Worm (Caenorhabditis elegans) whole organism, early embryonic: ENCODE measurements around the gene fbxc-22.

Source experiments
- B0310.2 ChIP-seq: sonication (generic microtip); optimal IDR thresholded peaks from 2 replicates; lab custom pipeline; 2016; ENCODE audit warnings: mild to moderate bottlenecking, missing genetic modification characterization, missing compliant biosample characterization
- F13C5.2 ChIP-seq: sonication (generic microtip); optimal IDR thresholded peaks from 2 replicates; lab custom pipeline; 2017; ENCODE audit warnings: mild to moderate bottlenecking, missing genetic modification characterization, inconsistent platforms, missing compliant biosample characterization
- aly-1 ChIP-seq: sonication (generic microtip); optimal IDR thresholded peaks from 2 replicates; lab custom pipeline; 2016; ENCODE audit warnings: missing genetic modification characterization, missing compliant biosample characterization
- ama-1 ChIP-seq: fragments of 150-350 bp; optimal IDR thresholded peaks from 2 replicates; lab custom pipeline; 2014
- ceh-13 ChIP-seq: fragments of 200-800 bp; sonication (Bioruptor generic); optimal IDR thresholded peaks from 2 replicates; lab custom pipeline; 2018; ENCODE audit warnings: mild to moderate bottlenecking, missing genetic modification characterization, missing compliant biosample characterization
- ceh-36 ChIP-seq: sonication (generic microtip); optimal IDR thresholded peaks from 2 replicates; lab custom pipeline; 2016; ENCODE audit warnings: missing genetic modification characterization, inconsistent platforms, missing compliant biosample characterization
- ets-7 ChIP-seq: sonication (generic microtip); optimal IDR thresholded peaks from 2 replicates; lab custom pipeline; 2016; ENCODE audit warnings: missing genotype, missing genetic modification characterization, missing compliant biosample characterization
- flt-1 ChIP-seq: fragments of 200-800 bp; sonication (Bioruptor generic); IDR thresholded peaks from 2 replicates; pipeline ENCODE4 v1.3.6; 2022; ENCODE audit warnings: missing genetic modification characterization, missing compliant biosample characterization
- hmbx-1 ChIP-seq: sonication (generic microtip); optimal IDR thresholded peaks from 2 replicates; lab custom pipeline; 2016; ENCODE audit warnings: mild to moderate bottlenecking, missing genetic modification characterization, missing compliant biosample characterization
- hmg-4 ChIP-seq: fragments of 200-800 bp; sonication (Bioruptor generic); optimal IDR thresholded peaks from 2 replicates; lab custom pipeline; 2018; ENCODE audit warnings: mild to moderate bottlenecking, missing genetic modification characterization, missing compliant biosample characterization
- hnd-1 ChIP-seq: sonication (generic microtip); optimal IDR thresholded peaks from 2 replicates; lab custom pipeline; 2016; ENCODE audit warnings: missing genetic modification characterization, missing compliant biosample characterization
- pes-1 ChIP-seq: fragments of 200-800 bp; sonication (Bioruptor generic); IDR thresholded peaks from 2 replicates; pipeline ENCODE4 v1.3.6; 2022; ENCODE audit warnings: missing genetic modification reagents, missing genetic modification characterization, missing compliant biosample characterization
- scrt-1 ChIP-seq: fragments of 200-800 bp; sonication (Bioruptor generic); IDR thresholded peaks from 2 replicates; pipeline ENCODE4 v1.3.6; 2022; ENCODE audit warnings: missing genetic modification characterization, missing compliant biosample characterization
- sea-1 ChIP-seq: fragments of 200-800 bp; sonication (Bioruptor generic); conservative IDR thresholded peaks from 2 replicates; pipeline ENCODE4 v1.3.6; 2022; ENCODE audit warnings: missing genetic modification characterization, missing compliant biosample characterization
- tbx-11 ChIP-seq: fragments of 200-800 bp; sonication (Bioruptor generic); IDR thresholded peaks from 2 replicates; pipeline ENCODE4 v1.3.6; 2022; ENCODE audit warnings: missing genetic modification characterization, missing compliant biosample characterization
- tbx-37 ChIP-seq: fragments of 200-800 bp; sonication (Bioruptor generic); conservative IDR thresholded peaks from 2 replicates; pipeline ENCODE4 v1.3.6; 2022; ENCODE audit warnings: missing genetic modification reagents, missing genetic modification characterization, missing compliant biosample characterization
- tra-4 ChIP-seq: sonication (generic microtip); optimal IDR thresholded peaks from 2 replicates; lab custom pipeline; 2017; ENCODE audit warnings: missing genetic modification characterization, missing compliant biosample characterization

The fbxc-22 gene

DNA sequence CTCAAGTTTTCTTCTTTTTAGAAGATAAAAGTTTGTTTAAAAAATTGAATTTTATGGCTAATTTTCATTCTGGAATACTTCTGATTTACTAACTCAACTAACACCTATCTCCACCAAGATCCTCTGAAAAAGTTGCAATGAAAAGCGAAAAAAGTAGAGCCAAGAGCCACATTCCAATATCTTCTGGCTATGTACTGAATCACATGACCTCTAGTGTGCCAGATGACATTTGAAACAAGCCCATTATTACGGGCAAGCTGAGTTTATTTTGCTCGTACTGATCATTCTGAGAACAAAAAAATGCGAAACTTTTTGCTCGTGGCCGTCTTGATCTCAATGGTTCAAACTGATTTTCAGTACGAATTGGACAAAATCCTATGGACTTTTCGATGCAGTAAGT is 11.8 kb downstream of the fbxc-22 start, which contains the start of gene irld-36:
Gene irld-36, plus strand, starts transcription at position 301 of the 400 bp plus-strand sequence.
- TF ChIP-seq scrt-1 (GFP tag; lab: Robert Waterston, UW) (no peak), ama-1 (lab: Kevin White, UChicago) (no peak), ets-7 (no peak), hmbx-1 (tag; lab: Kevin White, UChicago) (no peak), pes-1 (GFP tag; lab: Robert Waterston, UW) (no peak), tra-4 (tag; lab: Kevin White, UChicago) (no peak)

DNA sequence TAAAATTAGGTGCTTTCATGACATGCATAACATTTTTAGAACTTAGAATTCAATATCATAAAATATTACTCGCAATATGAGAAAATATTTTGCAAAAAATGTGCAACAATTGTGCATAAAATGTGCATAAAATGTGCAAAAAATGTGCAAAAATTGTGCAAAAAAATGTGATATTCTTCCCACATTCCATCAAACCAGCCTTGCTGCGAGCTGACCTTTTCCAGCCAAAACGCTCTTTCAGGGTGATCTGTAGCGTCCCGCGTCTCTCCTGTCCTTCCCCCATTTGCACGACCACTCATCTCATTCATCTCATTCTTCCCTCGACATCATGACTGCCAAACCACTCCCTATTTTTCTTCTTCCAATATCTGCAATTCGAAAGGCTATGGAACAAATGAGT is 14.8 kb downstream of the fbxc-22 start, which contains the start of gene fbxb-17:
Gene fbxb-17, plus strand, starts transcription at position 301 of the 400 bp plus-strand sequence.
- no peak for TF ChIP-seq B0310.2 (tag; lab: Kevin White, UChicago)
- no peak for TF ChIP-seq flt-1 (GFP tag; lab: Robert Waterston, UW)
- TF ChIP-seq hmbx-1 (tag; lab: Kevin White, UChicago): no peak
- no peak for TF ChIP-seq scrt-1 (GFP tag; lab: Robert Waterston, UW)
- TF ChIP-seq hmg-4 (GFP tag; lab: Kevin White, UChicago): no peak
- no peak for TF ChIP-seq pes-1 (GFP tag; lab: Robert Waterston, UW)
- TF ChIP-seq tbx-37 (GFP tag; lab: Robert Waterston, UW): no peak
- no peak for TF ChIP-seq tra-4 (tag; lab: Kevin White, UChicago)
- TF ChIP-seq ets-7: no peak

DNA sequence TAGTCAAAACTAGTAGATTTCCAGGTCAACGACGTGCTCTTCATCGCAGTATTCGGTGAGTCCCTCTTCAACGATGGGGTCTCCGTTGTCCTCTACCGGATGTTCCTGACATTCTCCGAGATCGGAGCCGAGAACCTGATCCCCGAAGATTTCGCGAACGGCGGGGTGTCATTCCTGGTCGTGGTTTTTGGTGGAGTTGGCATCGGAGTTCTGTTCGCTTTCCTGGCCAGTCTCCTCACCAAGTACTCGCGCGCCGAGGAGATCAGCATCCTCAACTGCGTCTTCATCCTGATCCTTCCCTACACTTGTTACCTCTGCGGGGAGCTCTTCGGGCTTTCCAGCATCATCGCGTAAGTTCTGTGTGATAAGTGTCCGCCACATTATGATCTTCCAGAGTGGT is 18.2 kb downstream of the fbxc-22 start:
- TF ChIP-seq scrt-1 (GFP tag; lab: Robert Waterston, UW): no peak
- TF ChIP-seq flt-1 (GFP tag; lab: Robert Waterston, UW): no peak

DNA sequence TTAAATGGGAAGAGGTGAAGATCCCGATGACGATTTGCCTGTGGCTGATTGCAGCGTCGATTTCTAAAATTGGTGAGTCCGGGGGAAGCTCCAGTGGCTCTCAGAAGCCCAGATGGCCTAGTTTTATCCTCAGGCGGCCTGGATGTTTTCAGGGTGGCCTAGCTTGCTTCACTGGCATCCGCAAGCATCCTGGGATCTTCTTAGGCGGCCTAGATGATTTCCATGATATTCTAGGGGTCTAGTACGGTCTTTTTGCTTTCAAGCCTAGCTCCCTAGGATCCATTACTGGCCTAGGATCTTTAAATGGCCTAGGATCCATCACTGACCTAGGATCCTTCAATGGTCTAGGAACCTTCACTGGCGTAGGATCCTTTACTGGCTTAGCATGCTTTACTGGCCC is 19.9 kb downstream of the fbxc-22 start:
- TF ChIP-seq hmg-4 (GFP tag; lab: Kevin White, UChicago) (no peak), tbx-37 (GFP tag; lab: Robert Waterston, UW) (no peak), B0310.2 (tag; lab: Kevin White, UChicago) (no peak), sea-1 (GFP tag; lab: Robert Waterston, UW) (no peak), ets-7 (no peak), pes-1 (GFP tag; lab: Robert Waterston, UW) (no peak), aly-1 (tag; lab: Kevin White, UChicago) (no peak), ceh-13 (GFP tag; lab: Kevin White, UChicago) (no peak), tra-4 (tag; lab: Kevin White, UChicago) (no peak), ceh-36 (tag; lab: Kevin White, UChicago) (no peak), hmbx-1 (tag; lab: Kevin White, UChicago) (no peak), ama-1 (lab: Kevin White, UChicago) (no peak), hnd-1 (no peak), scrt-1 (GFP tag; lab: Robert Waterston, UW) (no peak), F13C5.2 (tag; lab: Kevin White, UChicago) (no peak), tbx-11 (GFP tag; lab: Robert Waterston, UW) (no peak)

DNA sequence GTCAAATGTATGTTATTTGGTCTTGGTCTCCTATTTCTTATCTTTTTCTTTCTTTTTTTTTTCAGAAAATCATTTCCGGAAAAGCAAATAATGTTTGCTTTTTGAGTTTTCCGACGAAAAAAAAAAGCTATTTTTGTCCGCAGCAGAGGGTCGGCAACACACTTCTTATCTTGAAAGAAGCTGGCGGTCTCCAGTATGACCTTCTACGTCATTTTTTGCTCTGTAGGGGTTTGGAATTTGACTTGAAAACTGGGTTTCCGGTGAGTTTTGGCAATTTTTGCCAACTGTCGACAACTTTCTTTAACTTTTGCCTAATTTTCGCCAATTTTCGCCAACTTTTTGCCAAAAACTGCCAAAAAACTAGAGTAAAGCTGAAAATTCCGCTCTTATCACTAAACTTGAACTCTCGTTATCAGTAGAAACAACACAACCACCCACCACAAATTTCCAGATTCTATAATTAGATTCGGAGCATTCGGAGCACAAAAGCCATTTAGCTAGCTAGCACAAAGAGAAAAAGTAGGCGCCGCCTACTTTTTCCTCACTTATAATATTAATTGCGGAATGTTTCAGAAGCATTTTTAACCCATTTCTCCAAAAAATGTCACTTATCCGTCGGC is 20.5 kb downstream of the fbxc-22 start, which contains the start of gene nhx-6:
Gene nhx-6, plus strand, starts transcription at position 570 of the 620 bp plus-strand sequence.
- no peak for TF ChIP-seq ceh-36 (tag; lab: Kevin White, UChicago)
- no peak for TF ChIP-seq ets-7
- no peak for TF ChIP-seq hmbx-1 (tag; lab: Kevin White, UChicago)
- no peak for TF ChIP-seq aly-1 (tag; lab: Kevin White, UChicago)
- no peak for TF ChIP-seq hnd-1
- no peak for TF ChIP-seq F13C5.2 (tag; lab: Kevin White, UChicago)
- no peak for TF ChIP-seq tbx-11 (GFP tag; lab: Robert Waterston, UW)
- TF ChIP-seq flt-1 (GFP tag; lab: Robert Waterston, UW): no peak
- TF ChIP-seq ama-1 (lab: Kevin White, UChicago): no peak
- TF ChIP-seq tra-4 (tag; lab: Kevin White, UChicago): no peak
- no peak for TF ChIP-seq tbx-37 (GFP tag; lab: Robert Waterston, UW)
- TF ChIP-seq sea-1 (GFP tag; lab: Robert Waterston, UW): no peak
- TF ChIP-seq ceh-13 (GFP tag; lab: Kevin White, UChicago): no peak
- no peak for TF ChIP-seq hmg-4 (GFP tag; lab: Kevin White, UChicago)
- no peak for TF ChIP-seq scrt-1 (GFP tag; lab: Robert Waterston, UW)
- TF ChIP-seq B0310.2 (tag; lab: Kevin White, UChicago): no peak

DNA sequence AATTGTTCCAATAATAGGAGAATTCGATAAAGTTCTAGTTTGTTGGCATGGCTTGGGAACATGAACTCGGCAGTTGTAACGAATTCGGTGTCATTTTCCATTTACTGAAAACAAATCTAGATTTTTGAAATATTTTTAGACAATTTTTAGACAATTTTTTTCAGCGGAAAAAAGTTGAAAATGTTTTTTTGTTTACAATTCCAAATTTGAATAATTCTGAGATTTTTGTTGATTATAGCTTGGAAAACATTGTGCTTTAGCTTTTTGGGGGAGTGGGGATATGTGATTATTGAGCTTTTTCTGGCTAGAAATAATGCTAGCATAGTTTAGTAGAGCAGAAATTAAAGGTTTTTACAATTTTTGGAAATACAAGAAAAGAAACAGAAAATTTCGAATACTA is 22.0 kb downstream of the fbxc-22 start, which contains the start of gene srw-97:
Gene srw-97, minus strand, starts transcription at position 101 of the 400 bp plus-strand sequence.
- no peak for TF ChIP-seq F13C5.2 (tag; lab: Kevin White, UChicago)
- TF ChIP-seq tbx-37 (GFP tag; lab: Robert Waterston, UW): no peak
- no peak for TF ChIP-seq scrt-1 (GFP tag; lab: Robert Waterston, UW)
- TF ChIP-seq ama-1 (lab: Kevin White, UChicago): no peak

DNA sequence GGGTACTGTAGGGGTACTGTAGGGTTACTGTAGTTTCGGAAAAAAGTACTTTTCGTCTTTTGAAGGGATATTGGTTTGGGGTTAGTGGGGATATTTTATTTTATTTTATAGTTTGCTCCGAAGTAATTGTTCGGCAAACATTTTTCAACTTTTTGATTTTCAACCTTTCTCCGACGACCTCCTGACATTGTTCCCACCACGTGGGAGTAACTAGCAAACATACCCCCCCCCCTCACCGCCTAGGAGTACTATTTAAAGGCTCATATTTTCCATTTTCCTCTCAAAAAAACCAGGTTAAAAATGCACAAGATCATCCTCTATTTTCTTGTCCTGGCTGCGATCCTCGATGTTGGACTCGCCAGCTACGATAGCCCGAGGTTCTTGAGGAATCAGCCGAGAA is 24.9 kb downstream of the fbxc-22 start, which contains the start of gene srlf-29:
Gene srlf-29, plus strand, starts transcription at position 301 of the 400 bp plus-strand sequence.
- TF ChIP-seq B0310.2 (tag; lab: Kevin White, UChicago) (no peak), ets-7 (no peak), F13C5.2 (tag; lab: Kevin White, UChicago) (no peak), pes-1 (GFP tag; lab: Robert Waterston, UW) (no peak), ceh-36 (tag; lab: Kevin White, UChicago) (no peak), hmg-4 (GFP tag; lab: Kevin White, UChicago) (no peak), aly-1 (tag; lab: Kevin White, UChicago) (no peak), ceh-13 (GFP tag; lab: Kevin White, UChicago) (no peak), scrt-1 (GFP tag; lab: Robert Waterston, UW) (no peak), tbx-11 (GFP tag; lab: Robert Waterston, UW) (no peak)
